Fruit fly (Drosophila melanogaster): ENCODE data around the gene SkpE.
A peak's percentile ranks its signal among the peaks of the same experiment; 100 is the strongest.

The SkpE gene

dm6 chrX:19806137-19806536, 17.7 kb downstream of the SkpE start:
- no peak for TF ChIP-seq Ets98B (GFP tag; IDR thresholded peaks at IDR 0.05)
- no peak for TF ChIP-seq CG9948 (tag; optimal IDR thresholded peaks at IDR 0.05)
- TF ChIP-seq Snoo (tag; optimal IDR thresholded peaks at IDR 0.05), result no peak
- no peak for TF ChIP-seq CG12605 (GFP tag; IDR thresholded peaks at IDR 0.05)
- no peak for TF ChIP-seq CG4496 (GFP tag; IDR thresholded peaks at IDR 0.05)
- TF ChIP-seq fd96Ca (GFP tag; IDR thresholded peaks at IDR 0.05), result no peak
- TF ChIP-seq CG8301 (tag; optimal IDR thresholded peaks at IDR 0.05), result no peak
- TF ChIP-seq CG32121 (GFP tag; IDR thresholded peaks at IDR 0.05), result no peak

DNA sequence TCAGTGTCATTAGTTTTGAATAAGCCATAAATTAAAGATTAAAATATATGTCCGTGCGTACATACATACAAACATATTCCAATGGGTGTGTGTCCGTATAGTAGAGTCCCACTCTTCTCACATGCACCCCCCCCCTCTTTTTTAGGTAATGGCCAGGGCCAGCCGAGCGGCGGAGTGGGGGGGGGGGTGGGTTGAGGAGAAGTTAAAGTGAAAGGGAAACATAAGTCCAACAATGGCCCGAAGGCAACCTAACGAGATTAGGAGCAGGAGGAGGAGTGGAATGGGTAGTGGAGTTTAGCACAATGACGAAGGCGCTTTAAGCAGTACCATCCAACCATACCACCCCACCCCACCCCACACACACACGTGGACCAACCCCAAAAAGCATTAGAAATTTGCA, 28.1 kb downstream of the SkpE start:
- TF ChIP-seq Pif1B (GFP tag; optimal IDR thresholded peaks at IDR 0.05) (no peak), CG4496 (GFP tag; IDR thresholded peaks at IDR 0.05) (no peak), CG17806 (tag; optimal IDR thresholded peaks at IDR 0.05) (no peak), EcR (GFP tag; optimal IDR thresholded peaks at IDR 0.05) (no peak), CG34367 (tag; optimal IDR thresholded peaks at IDR 0.05) (no peak), CG32121 (GFP tag; IDR thresholded peaks at IDR 0.05) (no peak), Ets98B (GFP tag; IDR thresholded peaks at IDR 0.05) (no peak), gl (tag; optimal IDR thresholded peaks at IDR 0.05) (no peak), CG10348 (GFP tag; IDR thresholded peaks at IDR 0.05) (no peak), CG12605 (GFP tag; IDR thresholded peaks at IDR 0.05) (no peak)

- TF ChIP-seq CG17806 (tag; optimal IDR thresholded peaks at IDR 0.05), result no peak
- TF ChIP-seq CG8301 (tag; optimal IDR thresholded peaks at IDR 0.05), result no peak
- TF ChIP-seq EcR (GFP tag; optimal IDR thresholded peaks at IDR 0.05), result no peak
- no peak for TF ChIP-seq CG12605 (GFP tag; IDR thresholded peaks at IDR 0.05)
- TF ChIP-seq CG10348 (GFP tag; IDR thresholded peaks at IDR 0.05), result no peak
- TF ChIP-seq Pif1B (GFP tag; optimal IDR thresholded peaks at IDR 0.05), result no peak
- no peak for TF ChIP-seq D1 (tag; optimal IDR thresholded peaks at IDR 0.05)
- TF ChIP-seq Snoo (tag; optimal IDR thresholded peaks at IDR 0.05), result no peak
- no peak for TF ChIP-seq CG34367 (tag; optimal IDR thresholded peaks at IDR 0.05)
- TF ChIP-seq Pif1A (GFP tag; optimal IDR thresholded peaks at IDR 0.05), result no peak
- no peak for TF ChIP-seq CG9948 (tag; optimal IDR thresholded peaks at IDR 0.05)
- no peak for TF ChIP-seq CG4496 (GFP tag; IDR thresholded peaks at IDR 0.05)
- TF ChIP-seq Ets98B (GFP tag; IDR thresholded peaks at IDR 0.05), result no peak
- TF ChIP-seq rn (GFP tag; IDR thresholded peaks at IDR 0.05), result no peak
- no peak for TF ChIP-seq gl (tag; optimal IDR thresholded peaks at IDR 0.05)
- no peak for TF ChIP-seq CG13204 (GFP tag; optimal IDR thresholded peaks at IDR 0.05)
- TF ChIP-seq CG14655 (GFP tag; optimal IDR thresholded peaks at IDR 0.05), result no peak
Observed at dm6 chrX:19792572-19792971, 31.3 kb downstream of the SkpE start.

- TF ChIP-seq Ets98B (GFP tag; IDR thresholded peaks at IDR 0.05) (no peak), CG4496 (GFP tag; IDR thresholded peaks at IDR 0.05) (no peak)
Observed at dm6 chrX:19791832-19792231, 32.0 kb downstream of the SkpE start.

DNA sequence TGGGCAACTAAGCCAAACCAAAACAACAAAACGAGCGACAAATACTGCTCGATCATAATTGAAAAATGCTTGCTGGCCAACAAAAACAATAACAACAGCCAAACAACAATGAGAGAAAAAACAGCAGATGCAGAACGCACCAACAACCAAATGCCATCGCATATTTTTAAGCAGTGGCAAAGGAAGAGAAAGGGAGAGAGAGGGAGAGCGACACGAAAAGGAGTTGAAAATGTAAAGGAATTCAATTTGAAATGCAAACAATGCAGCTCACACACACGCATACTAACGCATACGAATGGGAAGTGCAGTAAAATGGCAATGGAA, 35.3 kb downstream of the SkpE start:
- no peak for TF ChIP-seq fd96Ca (GFP tag; IDR thresholded peaks at IDR 0.05)
- TF ChIP-seq CG10348 (GFP tag; IDR thresholded peaks at IDR 0.05), result no peak
- TF ChIP-seq Ets98B (GFP tag; IDR thresholded peaks at IDR 0.05), result no peak
- TF ChIP-seq CG8301 (tag; optimal IDR thresholded peaks at IDR 0.05), result no peak
- TF ChIP-seq CG34367 (tag; optimal IDR thresholded peaks at IDR 0.05), result no peak
- no peak for TF ChIP-seq CG8159 (tag; optimal IDR thresholded peaks at IDR 0.05)

DNA sequence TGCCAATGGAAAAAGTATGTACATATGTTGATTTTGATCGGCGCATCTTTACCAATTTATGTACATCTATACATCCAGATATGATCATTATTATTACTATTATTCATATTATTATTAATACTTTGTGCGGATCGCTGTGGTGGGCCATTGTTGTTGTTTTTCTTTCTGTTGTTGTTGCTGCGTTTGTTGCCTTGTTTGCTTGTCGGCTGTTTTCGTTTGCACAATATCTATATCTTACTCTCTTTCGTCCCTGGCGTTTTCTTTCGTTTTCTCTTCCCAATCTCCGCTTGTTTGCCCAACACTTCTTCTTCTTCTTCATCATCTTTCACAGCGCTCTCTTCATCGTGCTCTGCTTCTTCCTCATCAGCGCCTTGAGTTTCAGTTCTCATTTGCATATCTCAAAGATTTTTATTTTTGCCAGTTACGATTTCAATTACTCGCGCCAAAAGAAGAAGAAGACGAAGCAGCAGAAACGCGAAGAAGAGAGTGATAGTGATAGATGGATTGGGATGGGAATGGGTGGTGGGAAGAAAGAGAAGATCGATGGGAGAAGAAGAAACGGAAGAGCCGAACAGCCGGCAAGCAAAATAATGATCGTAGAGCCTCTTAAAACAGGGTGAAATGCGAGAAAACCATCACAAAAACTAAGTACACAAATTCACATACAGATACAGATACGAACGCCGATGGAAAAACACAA, 35.8 kb downstream of the SkpE start:
- TF ChIP-seq CG4496 (GFP tag; IDR thresholded peaks at IDR 0.05), result 0 out of 3 replicates have a peak, but pooled peaks have one; percentile 21
- no peak for TF ChIP-seq Snoo (tag; optimal IDR thresholded peaks at IDR 0.05)
- TF ChIP-seq rn (GFP tag; IDR thresholded peaks at IDR 0.05), result no peak

- TF ChIP-seq CG32121 (GFP tag; IDR thresholded peaks at IDR 0.05) (no peak), rn (GFP tag; IDR thresholded peaks at IDR 0.05) (no peak), Ets98B (GFP tag; IDR thresholded peaks at IDR 0.05) (no peak), CG14655 (GFP tag; optimal IDR thresholded peaks at IDR 0.05) (no peak), CG13204 (GFP tag; optimal IDR thresholded peaks at IDR 0.05) (no peak), D1 (tag; optimal IDR thresholded peaks at IDR 0.05) (no peak), Pif1B (GFP tag; optimal IDR thresholded peaks at IDR 0.05) (no peak), CG8301 (tag; optimal IDR thresholded peaks at IDR 0.05) (no peak), gl (tag; optimal IDR thresholded peaks at IDR 0.05) (no peak), CG9948 (tag; optimal IDR thresholded peaks at IDR 0.05) (no peak), Pif1A (GFP tag; optimal IDR thresholded peaks at IDR 0.05) (no peak)
Observed at dm6 chrX:19786823-19787222, 37.1 kb downstream of the SkpE start.

DNA sequence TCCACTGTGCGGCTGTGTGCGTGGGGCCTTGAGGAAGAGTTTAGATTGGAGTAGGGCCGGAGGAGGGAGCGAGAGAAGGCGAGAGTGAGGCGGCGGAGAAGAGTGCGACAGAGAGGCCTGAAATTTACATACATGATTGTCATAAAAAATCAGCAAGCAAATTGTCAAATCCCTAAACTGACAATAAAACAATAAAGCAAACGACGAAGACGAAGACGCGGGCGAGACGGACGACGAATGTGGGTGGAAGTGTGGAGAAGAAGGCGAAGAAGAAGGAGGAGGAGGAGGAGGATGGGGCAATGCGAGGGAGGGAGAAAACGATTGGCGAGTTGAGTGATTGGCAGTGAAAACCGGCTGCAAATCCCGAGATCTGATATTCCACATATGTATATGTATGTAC, 38.5 kb downstream of the SkpE start:
- TF ChIP-seq CG17806 (tag; optimal IDR thresholded peaks at IDR 0.05), result no peak
- no peak for TF ChIP-seq rn (GFP tag; IDR thresholded peaks at IDR 0.05)
- TF ChIP-seq D1 (tag; optimal IDR thresholded peaks at IDR 0.05), result no peak
- TF ChIP-seq CG14655 (GFP tag; optimal IDR thresholded peaks at IDR 0.05), result no peak
- no peak for TF ChIP-seq Snoo (tag; optimal IDR thresholded peaks at IDR 0.05)
- no peak for TF ChIP-seq EcR (GFP tag; optimal IDR thresholded peaks at IDR 0.05)
- no peak for TF ChIP-seq gl (tag; optimal IDR thresholded peaks at IDR 0.05)
- no peak for TF ChIP-seq Pif1B (GFP tag; optimal IDR thresholded peaks at IDR 0.05)
- no peak for TF ChIP-seq Pif1A (GFP tag; optimal IDR thresholded peaks at IDR 0.05)
- TF ChIP-seq CG10348 (GFP tag; IDR thresholded peaks at IDR 0.05), result no peak
- no peak for TF ChIP-seq CG34367 (tag; optimal IDR thresholded peaks at IDR 0.05)
- no peak for TF ChIP-seq CG4496 (GFP tag; IDR thresholded peaks at IDR 0.05)
- TF ChIP-seq fd96Ca (GFP tag; IDR thresholded peaks at IDR 0.05), result no peak
- TF ChIP-seq Ets98B (GFP tag; IDR thresholded peaks at IDR 0.05), result no peak
- no peak for TF ChIP-seq CG8301 (tag; optimal IDR thresholded peaks at IDR 0.05)
- TF ChIP-seq CG13204 (GFP tag; optimal IDR thresholded peaks at IDR 0.05), result no peak
- TF ChIP-seq CG15710 (tag; optimal IDR thresholded peaks at IDR 0.05), result no peak
- TF ChIP-seq CG8159 (tag; optimal IDR thresholded peaks at IDR 0.05), result no peak
- TF ChIP-seq CG9948 (tag; optimal IDR thresholded peaks at IDR 0.05), result no peak
- TF ChIP-seq CG32121 (GFP tag; IDR thresholded peaks at IDR 0.05), result no peak
